Worm (Caenorhabditis elegans): ENCODE measurements around the gene K02H11.4.

ce11 chrV:1494469-1494868 is 36.6 kb downstream of the K02H11.4 start, which contains the start of gene spig-7:
- TF ChIP-seq repo-1 (tag; optimal IDR thresholded peaks at IDR 0.05) (no peak), unc-130 (GFP tag; optimal IDR thresholded peaks at IDR 0.05) (no peak), pha-4 (tag; optimal IDR thresholded peaks at IDR 0.05) (no peak), nfya-1 (tag; optimal IDR thresholded peaks at IDR 0.05; ENCODE audit: borderline replicate concordance, insufficient read depth) (no peak), mel-28 (tag; optimal IDR thresholded peaks at IDR 0.05; ENCODE audit: borderline replicate concordance) (no peak), madf-3 (GFP tag; IDR thresholded peaks at IDR 0.05) (no peak), C17E4.6 (GFP tag; IDR thresholded peaks at IDR 0.05) (no peak), ztf-22 (GFP tag; optimal IDR thresholded peaks at IDR 0.05) (no peak), F39B2.1 (GFP tag; IDR thresholded peaks at IDR 0.05) (no peak)

Measured in whole organism, young adult.